Worm (Caenorhabditis elegans) whole organism, L2 larva: ENCODE measurements around the gene zyg-9.
A peak's percentile ranks its signal among the peaks of the same experiment; 100 is the strongest.

ENCODE experiments used
- C34F6.9 ChIP-seq: fragments of 150-350 bp; optimal IDR thresholded peaks from 2 replicates; lab custom pipeline; 2014; ENCODE audit warnings: missing biosample characterization, missing genetic modification characterization
- F13H6.1 ChIP-seq: sonication (generic microtip); optimal IDR thresholded peaks from 2 replicates; lab custom pipeline; 2016; ENCODE audit warnings: missing genetic modification characterization, missing compliant biosample characterization
- R02D3.7 ChIP-seq: fragments of 150-350 bp; optimal IDR thresholded peaks from 2 replicates; lab custom pipeline; 2014; ENCODE audit warnings: missing biosample characterization, missing genetic modification characterization
- Y55F3AM.14 ChIP-seq: fragments of 200-800 bp; sonication (Bioruptor generic); optimal IDR thresholded peaks from 2 replicates; lab custom pipeline; 2018; ENCODE audit warnings: mild to moderate bottlenecking, missing genetic modification characterization, missing compliant biosample characterization
- alr-1 ChIP-seq: fragments of 150-350 bp; optimal IDR thresholded peaks from 2 replicates; lab custom pipeline; 2014; ENCODE audit warnings: missing biosample characterization, missing genetic modification characterization
- aly-2 ChIP-seq: fragments of 150-350 bp; optimal IDR thresholded peaks from 2 replicates; lab custom pipeline; 2014; ENCODE audit warnings: missing biosample characterization, missing genetic modification characterization
- ama-1 ChIP-seq: fragments of 150-350 bp; optimal IDR thresholded peaks from 2 replicates; lab custom pipeline; 2018; ENCODE audit warnings: inconsistent platforms
- blmp-1 ChIP-seq: sonication (generic microtip); optimal IDR thresholded peaks from 2 replicates; lab custom pipeline; 2017; ENCODE audit warnings: missing genetic modification characterization, mild to moderate bottlenecking, missing compliant biosample characterization, antibody characterized with exemption, moderate library complexity; ENCODE audit not compliant: insufficient read depth
- ceh-16 ChIP-seq: fragments of 150-350 bp; optimal IDR thresholded peaks from 2 replicates; lab custom pipeline; 2014; ENCODE audit warnings: missing biosample characterization, missing genetic modification characterization
- ceh-82 ChIP-seq: fragments of 150-350 bp; optimal IDR thresholded peaks from 2 replicates; lab custom pipeline; 2014; ENCODE audit warnings: missing biosample characterization, missing genetic modification characterization
- crh-2 ChIP-seq: sonication (generic microtip); optimal IDR thresholded peaks from 2 replicates; lab custom pipeline; 2017; ENCODE audit warnings: missing biosample characterization, missing genetic modification characterization
- dmd-4 ChIP-seq: sonication (generic microtip); optimal IDR thresholded peaks from 2 replicates; lab custom pipeline; 2017; ENCODE audit warnings: missing biosample characterization, missing genetic modification characterization
- elt-1 ChIP-seq: fragments of 150-350 bp; optimal IDR thresholded peaks from 2 replicates; lab custom pipeline; 2014; ENCODE audit warnings: missing biosample characterization, missing genetic modification characterization
- elt-3 ChIP-seq: sonication (generic microtip); optimal IDR thresholded peaks from 2 replicates; lab custom pipeline; 2017; ENCODE audit warnings: missing biosample characterization, missing genetic modification characterization
- fos-1 ChIP-seq: fragments of 150-350 bp; optimal IDR thresholded peaks from 2 replicates; lab custom pipeline; 2014; ENCODE audit warnings: missing biosample characterization, missing genetic modification characterization
- gmeb-1 ChIP-seq: fragments of 150-350 bp; optimal IDR thresholded peaks from 2 replicates; lab custom pipeline; 2014; ENCODE audit warnings: missing biosample characterization, missing genetic modification characterization
- lin-11 ChIP-seq: fragments of 150-350 bp; sonication (generic microtip); optimal IDR thresholded peaks from 2 replicates; lab custom pipeline; 2014; ENCODE audit warnings: missing biosample characterization, missing genetic modification characterization, inconsistent platforms, mixed read lengths
- lin-13 ChIP-seq: fragments of 150-350 bp; optimal IDR thresholded peaks from 2 replicates; lab custom pipeline; 2014; ENCODE audit warnings: missing biosample characterization, missing genetic modification reagents, missing genetic modification characterization
- lin-39 ChIP-seq: fragments of 150-350 bp; optimal IDR thresholded peaks from 2 replicates; lab custom pipeline; 2014; ENCODE audit warnings: missing biosample characterization, missing genetic modification reagents, missing genetic modification characterization
- lsy-2 ChIP-seq, 2 experiments: fragments of 150-350 bp in 1 of 2; sonication (generic microtip) in 1 of 2; optimal IDR thresholded peaks; 2 replicates each; lab custom pipeline; 2014 to 2017; ENCODE audit warnings: missing biosample characterization in 2 of 2, missing genetic modification characterization in 2 of 2
- mbf-1 ChIP-seq: sonication (generic microtip); optimal IDR thresholded peaks from 2 replicates; lab custom pipeline; 2017; ENCODE audit warnings: missing biosample characterization, missing genetic modification characterization
- nhr-11 ChIP-seq: fragments of 150-350 bp; optimal IDR thresholded peaks from 2 replicates; lab custom pipeline; 2014; ENCODE audit warnings: missing biosample characterization, missing genetic modification characterization
- nhr-12 ChIP-seq: fragments of 150-350 bp; optimal IDR thresholded peaks from 2 replicates; lab custom pipeline; 2014; ENCODE audit warnings: missing biosample characterization, missing genetic modification characterization
- nhr-129 ChIP-seq: fragments of 150-350 bp; optimal IDR thresholded peaks from 2 replicates; lab custom pipeline; 2014; ENCODE audit warnings: missing biosample characterization, missing genetic modification characterization
- nhr-23 ChIP-seq: fragments of 150-350 bp; optimal IDR thresholded peaks from 2 replicates; lab custom pipeline; 2014; ENCODE audit warnings: missing biosample characterization, missing genetic modification reagents, missing genetic modification characterization
- nhr-237 ChIP-seq: fragments of 150-350 bp; optimal IDR thresholded peaks from 2 replicates; lab custom pipeline; 2014; ENCODE audit warnings: missing biosample characterization, missing genetic modification characterization
- nhr-25 ChIP-seq: fragments of 150-350 bp; sonication (generic microtip); optimal IDR thresholded peaks from 3 replicates; lab custom pipeline; 2014; ENCODE audit warnings: missing biosample characterization, missing genetic modification characterization
- nhr-6 ChIP-seq: fragments of 150-350 bp; optimal IDR thresholded peaks from 2 replicates; lab custom pipeline; 2014; ENCODE audit warnings: missing biosample characterization, missing genetic modification characterization
- nhr-77 ChIP-seq: fragments of 150-350 bp; optimal IDR thresholded peaks from 2 replicates; lab custom pipeline; 2014; ENCODE audit warnings: missing biosample characterization, missing genetic modification characterization
- peb-1 ChIP-seq: fragments of 150-350 bp; optimal IDR thresholded peaks from 2 replicates; lab custom pipeline; 2014; ENCODE audit warnings: missing biosample characterization, missing genetic modification characterization
- sem-4 ChIP-seq: fragments of 150-350 bp; optimal IDR thresholded peaks from 2 replicates; lab custom pipeline; 2014; ENCODE audit warnings: missing biosample characterization, missing genetic modification reagents, missing genetic modification characterization
- skn-1 ChIP-seq: sonication (generic microtip); optimal IDR thresholded peaks from 2 replicates; lab custom pipeline; 2017; ENCODE audit warnings: missing biosample characterization, missing genetic modification characterization
- sma-3 ChIP-seq: sonication (generic microtip); optimal IDR thresholded peaks from 2 replicates; lab custom pipeline; 2016; ENCODE audit warnings: missing genetic modification reagents, missing genetic modification characterization, missing compliant biosample characterization
- sma-9 ChIP-seq, 2 experiments: fragments of 150-350 bp in 1 of 2; sonication (generic microtip) in 1 of 2; optimal IDR thresholded peaks; 2 replicates each; lab custom pipeline; 2014 to 2016; ENCODE audit warnings: missing genetic modification characterization in 2 of 2, mild to moderate bottlenecking in 1 of 2, missing biosample characterization in 1 of 2, missing compliant biosample characterization in 1 of 2, missing genetic modification reagents in 1 of 2, moderate library complexity in 1 of 2
- snpc-4 ChIP-seq: fragments of 150-350 bp; optimal IDR thresholded peaks from 2 replicates; lab custom pipeline; 2014; ENCODE audit warnings: missing biosample characterization, missing genetic modification characterization
- unc-39 ChIP-seq: fragments of 150-350 bp; optimal IDR thresholded peaks from 2 replicates; lab custom pipeline; 2014; ENCODE audit warnings: missing biosample characterization, missing genetic modification characterization
- unc-55 ChIP-seq: fragments of 150-350 bp; sonication (generic microtip); optimal IDR thresholded peaks from 3 replicates; lab custom pipeline; 2014; ENCODE audit warnings: missing biosample characterization, missing genetic modification reagents, missing genetic modification characterization
- unc-62 ChIP-seq: fragments of 150-350 bp; optimal IDR thresholded peaks from 2 replicates; lab custom pipeline; 2014; ENCODE audit warnings: missing biosample characterization, missing genetic modification reagents, missing genetic modification characterization
- zag-1 ChIP-seq: fragments of 150-350 bp; optimal IDR thresholded peaks from 2 replicates; lab custom pipeline; 2014; ENCODE audit warnings: missing biosample characterization, missing genetic modification characterization
- ztf-1 ChIP-seq: fragments of 200-800 bp; sonication (Bioruptor generic); conservative IDR thresholded peaks from 2 replicates; pipeline ENCODE4 v1.3.6; 2022; ENCODE audit warnings: missing genetic modification characterization, missing compliant biosample characterization
- ztf-11 ChIP-seq: sonication (generic microtip); optimal IDR thresholded peaks from 2 replicates; lab custom pipeline; 2017; ENCODE audit warnings: missing biosample characterization, missing genetic modification characterization

The zyg-9 gene

ce11 chrII:8472916-8473315 lies 15.3 kb downstream of the zyg-9 start:
- TF ChIP-seq lin-11 = no peak
- TF ChIP-seq unc-55 (GFP tag; lab: Kevin White, UChicago) = no peak
- no peak for TF ChIP-seq peb-1 (tag; lab: Kevin White, UChicago)
- TF ChIP-seq, all 48 proteins: peak for 0

- TF ChIP-seq R02D3.7 (tag; lab: Kevin White, UChicago) (no peak), zag-1 (tag; lab: Kevin White, UChicago) (no peak), C34F6.9 (tag; lab: Kevin White, UChicago) (no peak), ztf-1 (GFP tag; lab: Robert Waterston, UW) (no peak), ceh-82 (tag; lab: Kevin White, UChicago) (no peak), ama-1 (lab: Kevin White, UChicago) (no peak), nhr-12 (no peak), crh-2 (tag; lab: Kevin White, UChicago) (no peak), unc-62 (GFP tag; lab: Kevin White, UChicago) (no peak), mbf-1 (tag; lab: Kevin White, UChicago) (no peak), nhr-6 (tag; lab: Kevin White, UChicago) (no peak), nhr-129 (tag; lab: Kevin White, UChicago) (no peak)
Measured at ce11 chrII:8475306-8475822, 17.7 kb downstream of the zyg-9 start, which contains the start of the genes M05D6.1 and M05D6.3. M05D6.1 (minus strand) TSS chrII:8475406. M05D6.3 (plus strand) TSS chrII:8475772.

DNA sequence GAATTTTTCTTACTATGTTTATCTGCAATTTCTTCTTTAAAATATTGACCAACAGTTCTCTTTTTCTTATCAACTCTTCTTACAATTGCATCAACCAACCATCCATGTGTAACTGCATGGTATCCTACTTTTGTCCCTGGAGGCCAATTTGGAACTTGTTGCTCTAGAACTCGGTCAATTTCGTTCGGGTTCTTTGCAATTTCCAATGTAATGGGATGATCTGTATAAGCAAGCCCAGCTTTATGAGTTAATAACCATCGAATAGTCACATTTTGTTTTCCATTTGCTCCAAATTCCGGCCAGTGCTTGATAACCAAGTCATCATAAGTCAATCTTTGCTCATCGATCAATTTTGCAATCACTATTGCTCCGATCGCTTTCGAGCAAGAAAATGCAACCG lies 21.7 kb downstream of the zyg-9 start:
- no peak for TF ChIP-seq mbf-1 (tag; lab: Kevin White, UChicago)
- peak; percentile 70 for TF ChIP-seq ama-1 (lab: Kevin White, UChicago)
- no peak for TF ChIP-seq blmp-1 (tag; lab: Kevin White, UChicago)
- no peak for TF ChIP-seq lin-39
- TF ChIP-seq ztf-11 (tag; lab: Kevin White, UChicago) = no peak

DNA sequence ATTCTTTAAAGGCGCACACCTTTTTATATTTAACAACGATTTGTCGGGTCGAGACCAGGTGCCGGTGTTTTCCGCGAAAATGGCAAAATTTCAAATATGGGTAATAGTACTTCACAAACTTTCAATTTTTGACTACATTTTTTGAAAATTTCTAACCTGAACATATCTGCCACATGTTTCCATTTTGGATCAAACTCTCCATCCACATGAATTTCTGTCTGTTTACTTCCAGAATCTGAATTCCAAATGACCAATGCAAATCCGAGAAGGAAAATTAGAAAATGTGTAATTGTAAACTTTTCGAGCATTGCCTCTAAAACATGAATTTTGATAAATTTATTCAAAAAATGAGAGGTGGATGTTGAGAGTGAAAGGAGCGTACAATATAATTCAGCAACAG lies 22.5 kb downstream of the zyg-9 start, which contains the start of gene lact-4:
Gene lact-4, minus strand, starts transcription at position 313 of the 400 bp plus-strand sequence.
- no peak for TF ChIP-seq F13H6.1 (tag; lab: Kevin White, UChicago)
- no peak for TF ChIP-seq nhr-23 (tag; lab: Kevin White, UChicago)
- TF ChIP-seq lin-13 (GFP tag; lab: Kevin White, UChicago) = no peak
- no peak for TF ChIP-seq unc-55 (GFP tag; lab: Kevin White, UChicago)
- TF ChIP-seq lin-39 = no peak

ce11 chrII:8481033-8481708 lies 23.6 kb downstream of the zyg-9 start:
- TF ChIP-seq Y55F3AM.14 (GFP tag; lab: Kevin White, UChicago) = no peak
- peak; percentile 4 for TF ChIP-seq F13H6.1 (tag; lab: Kevin White, UChicago)
- TF ChIP-seq dmd-4 (tag; lab: Kevin White, UChicago) = no peak
- no peak for TF ChIP-seq nhr-25
- no peak for TF ChIP-seq lin-13 (GFP tag; lab: Kevin White, UChicago)
- peak; percentile 5 for TF ChIP-seq fos-1
- TF ChIP-seq nhr-237 (tag; lab: Kevin White, UChicago) = no peak
- no peak for TF ChIP-seq ceh-16 (tag; lab: Kevin White, UChicago)
- TF ChIP-seq sma-9 (GFP tag; optimal IDR thresholded peaks at IDR 0.05; lab: Kevin White, UChicago) = peak; percentile 68
- TF ChIP-seq sma-9 (tag; optimal IDR thresholded peaks at IDR 0.05; lab: Kevin White, UChicago) = no peak
- TF ChIP-seq mbf-1 (tag; lab: Kevin White, UChicago) = no peak
- TF ChIP-seq elt-3 (tag; lab: Kevin White, UChicago) = no peak
- TF ChIP-seq sem-4 (tag; lab: Kevin White, UChicago) = no peak
- no peak for TF ChIP-seq skn-1 (tag; lab: Kevin White, UChicago)
- no peak for TF ChIP-seq nhr-77 (tag; lab: Kevin White, UChicago)
- TF ChIP-seq ztf-1 (GFP tag; lab: Robert Waterston, UW) = no peak
- no peak for TF ChIP-seq R02D3.7 (tag; lab: Kevin White, UChicago)
- TF ChIP-seq lin-11 = no peak
- no peak for TF ChIP-seq alr-1 (tag; lab: Kevin White, UChicago)
- TF ChIP-seq C34F6.9 (tag; lab: Kevin White, UChicago) = peak; percentile 41
- no peak for TF ChIP-seq ceh-82 (tag; lab: Kevin White, UChicago)
- peak in 1 of 2 experiments; percentile 24 for TF ChIP-seq lsy-2 (tag; optimal IDR thresholded peaks at IDR 0.05; lab: Kevin White, UChicago)
- TF ChIP-seq elt-1 = no peak
- TF ChIP-seq ztf-11 (tag; lab: Kevin White, UChicago) = no peak
- TF ChIP-seq unc-39 (tag; lab: Kevin White, UChicago) = no peak
- TF ChIP-seq sma-3 (GFP tag; lab: Kevin White, UChicago) = no peak
- TF ChIP-seq unc-55 (GFP tag; lab: Kevin White, UChicago) = no peak
- TF ChIP-seq aly-2 (tag; lab: Kevin White, UChicago) = no peak
- TF ChIP-seq nhr-12 = no peak
- TF ChIP-seq snpc-4 (tag; lab: Kevin White, UChicago) = no peak
- no peak for TF ChIP-seq peb-1 (tag; lab: Kevin White, UChicago)
- no peak for TF ChIP-seq unc-62 (GFP tag; lab: Kevin White, UChicago)
- no peak for TF ChIP-seq gmeb-1 (tag; lab: Kevin White, UChicago)
- no peak for TF ChIP-seq zag-1 (tag; lab: Kevin White, UChicago)
- no peak for TF ChIP-seq nhr-11 (tag; lab: Kevin White, UChicago)
